Fruit fly (Drosophila melanogaster): ENCODE data around the gene Exo84.
A peak's percentile ranks its signal among the peaks of the same experiment; 100 is the strongest.

Exo84 gene

dm6 chr3R:26042131-26042885 lies 9.7 kb downstream of the Exo84 start (continued):
- peak; percentile 97 for TF ChIP-seq CG33213 (GFP tag; optimal IDR thresholded peaks at IDR 0.05)
- no peak for TF ChIP-seq CG14860 (GFP tag; IDR thresholded peaks at IDR 0.05; ENCODE audit: partially characterized antibody)
- TF ChIP-seq prd (optimal IDR thresholded peaks at IDR 0.05) = no peak
- peak; percentile 98 for TF ChIP-seq prd (GFP tag; IDR thresholded peaks at IDR 0.05)
- no peak for TF ChIP-seq amos (GFP tag; IDR thresholded peaks at IDR 0.05; ENCODE audit: partially characterized antibody)
- no peak; the same call in 2 of the 3 replicates for TF ChIP-seq HLH4C (GFP tag; IDR thresholded peaks at IDR 0.05; ENCODE audit: partially characterized antibody)
- TF ChIP-seq bcd (GFP tag; optimal IDR thresholded peaks at IDR 0.05) = peak; percentile 96
- TF ChIP-seq tap (tag; optimal IDR thresholded peaks at IDR 0.05) = peak; percentile 85
- TF ChIP-seq CG15073 (GFP tag; optimal IDR thresholded peaks at IDR 0.05) = peak; percentile 83
- peak; percentile 96 for TF ChIP-seq org-1 (GFP tag; optimal IDR thresholded peaks at IDR 0.05)
- TF ChIP-seq sqz (GFP tag; optimal IDR thresholded peaks at IDR 0.05) = peak; percentile 89
- peak; percentile 96 for TF ChIP-seq CG11695 (GFP tag; IDR thresholded peaks at IDR 0.05)
- TF ChIP-seq Myb (GFP tag; optimal IDR thresholded peaks at IDR 0.05) = peak; percentile 86
- peak; percentile 96 for TF ChIP-seq CG17612 (GFP tag; IDR thresholded peaks at IDR 0.05)
- TF ChIP-seq Hr39 (optimal IDR thresholded peaks at IDR 0.05) = no peak
- peak; percentile 78 for TF ChIP-seq CG15479 (GFP tag; optimal IDR thresholded peaks at IDR 0.05)
- TF ChIP-seq CG2116 (GFP tag; optimal IDR thresholded peaks at IDR 0.05) = peak; percentile 92
- TF ChIP-seq Lhr (GFP tag; optimal IDR thresholded peaks at IDR 0.05) = peak; percentile 88
- TF ChIP-seq HLH3B (GFP tag; IDR thresholded peaks at IDR 0.05) = peak; percentile 96
- peak; percentile 91 for TF ChIP-seq Ets97D (GFP tag; optimal IDR thresholded peaks at IDR 0.05)
- TF ChIP-seq ci (GFP tag; IDR thresholded peaks at IDR 0.05) = peak; percentile 98
- no peak for TF ChIP-seq hb (GFP tag; IDR thresholded peaks at IDR 0.05; ENCODE audit: partially characterized antibody)
- TF ChIP-seq nerfin-1 (tag; optimal IDR thresholded peaks at IDR 0.05) = peak; percentile 84
- TF ChIP-seq CG1792 (GFP tag; optimal IDR thresholded peaks at IDR 0.05) = peak; percentile 95
- TF ChIP-seq Blimp-1 (GFP tag; optimal IDR thresholded peaks at IDR 0.05) = peak; percentile 93
- TF ChIP-seq gt (GFP tag; IDR thresholded peaks at IDR 0.05) = peak; percentile 84
- peak; percentile 98 for TF ChIP-seq slbo (GFP tag; IDR thresholded peaks at IDR 0.05)
- peak; percentile 95 for TF ChIP-seq CG13123 (GFP tag; optimal IDR thresholded peaks at IDR 0.05)
- TF ChIP-seq CG18476 (GFP tag; optimal IDR thresholded peaks at IDR 0.05) = peak; percentile 94
- peak; percentile 88 for TF ChIP-seq bowl (GFP tag; IDR thresholded peaks at IDR 0.05)
- no peak for TF ChIP-seq CG13287 (GFP tag; IDR thresholded peaks at IDR 0.05; ENCODE audit: partially characterized antibody)
- peak; percentile 96 for TF ChIP-seq Mes4 (GFP tag; optimal IDR thresholded peaks at IDR 0.05)
- peak; percentile 96 for TF ChIP-seq E2f1 (GFP tag; IDR thresholded peaks at IDR 0.05)
- TF ChIP-seq Hr78 (GFP tag; optimal IDR thresholded peaks at IDR 0.05) = peak in 1 of 2 experiments; percentile 82
- peak; percentile 97 for TF ChIP-seq tgo (GFP tag; IDR thresholded peaks at IDR 0.05)
- peak; percentile 96 for TF ChIP-seq PHDP (tag; optimal IDR thresholded peaks at IDR 0.05)
- TF ChIP-seq bsh (GFP tag; optimal IDR thresholded peaks at IDR 0.05) = peak; percentile 82 to 98
- peak; percentile 94 for TF ChIP-seq tup (GFP tag; optimal IDR thresholded peaks at IDR 0.05)
- peak; percentile 97 for TF ChIP-seq Ada2b (GFP tag; IDR thresholded peaks at IDR 0.05)
- peak; percentile 97 for TF ChIP-seq CG10654 (GFP tag; optimal IDR thresholded peaks at IDR 0.05)
- TF ChIP-seq cas (GFP tag; IDR thresholded peaks at IDR 0.05) = peak; percentile 88
- peak; percentile 94 for TF ChIP-seq CG8290 (GFP tag; optimal IDR thresholded peaks at IDR 0.05)
- peak; percentile 76 to 97 for TF ChIP-seq CG8290 (tag; optimal IDR thresholded peaks at IDR 0.05)
- TF ChIP-seq lbe (GFP tag; optimal IDR thresholded peaks at IDR 0.05) = peak; percentile 92
- peak; percentile 85 for TF ChIP-seq onecut (GFP tag; IDR thresholded peaks at IDR 0.05)
- TF ChIP-seq schlank (tag; optimal IDR thresholded peaks at IDR 0.05) = peak; percentile 93
- TF ChIP-seq CG7357 (GFP tag; IDR thresholded peaks at IDR 0.05) = peak; percentile 91
- TF ChIP-seq gcm (GFP tag; optimal IDR thresholded peaks at IDR 0.05) = peak; percentile 95
- TF ChIP-seq CG7839 (tag; optimal IDR thresholded peaks at IDR 0.05) = peak; percentile 96
- TF ChIP-seq CG4820 (GFP tag; optimal IDR thresholded peaks at IDR 0.05) = peak; percentile 95

Data from whole organism, embryonic.